Fruit fly (Drosophila melanogaster): ENCODE results near the gene Grx1.
A peak's percentile ranks its signal among the peaks of the same experiment; 100 is the strongest.

Grx1 gene

dm6 chr3L:18898770-18899278, 29.8 kb downstream of the Grx1 start, which contains the start of gene RpL26 (continued):
- TF ChIP-seq crp (GFP tag; optimal IDR thresholded peaks at IDR 0.05) (peak in 1 of 2 experiments; percentile 54), zfh2 (GFP tag; optimal IDR thresholded peaks at IDR 0.05) (peak; percentile 85), CG3163 (GFP tag; optimal IDR thresholded peaks at IDR 0.05) (peak; percentile 72), Drgx (GFP tag; IDR thresholded peaks at IDR 0.05) (no peak), Asciz (GFP tag; optimal IDR thresholded peaks at IDR 0.05) (no peak), Kr (GFP tag; optimal IDR thresholded peaks at IDR 0.05) (no peak), CG2678 (tag; optimal IDR thresholded peaks at IDR 0.05) (peak; percentile 76), ATbp (GFP tag; optimal IDR thresholded peaks at IDR 0.05) (no peak), H2.0 (GFP tag; IDR thresholded peaks at IDR 0.05) (peak; percentile 44), Gsc (GFP tag; IDR thresholded peaks at IDR 0.05) (no peak), nau (GFP tag; optimal IDR thresholded peaks at IDR 0.05) (peak; percentile 42), Doc2 (GFP tag; IDR thresholded peaks at IDR 0.05) (no peak), CG1529 (GFP tag; optimal IDR thresholded peaks at IDR 0.05) (no peak), sug (tag; optimal IDR thresholded peaks at IDR 0.05) (peak; percentile 87), CG14014 (GFP tag; IDR thresholded peaks at IDR 0.05) (peak; percentile 46; the same call in 1 of the 2 replicates), Dip2 (GFP tag; IDR thresholded peaks at IDR 0.05) (no peak), repo (GFP tag; optimal IDR thresholded peaks at IDR 0.05) (peak; percentile 56), HLH3B (GFP tag; IDR thresholded peaks at IDR 0.05) (0 out of 2 replicates have a peak, but pooled peaks have one; percentile 36), ems (GFP tag; optimal IDR thresholded peaks at IDR 0.05) (peak; percentile 64), Bgb (GFP tag; IDR thresholded peaks at IDR 0.05; ENCODE audit: partially characterized antibody) (peak; percentile 93), CG10209 (GFP tag; optimal IDR thresholded peaks at IDR 0.05) (peak; percentile 70), Mes4 (GFP tag; optimal IDR thresholded peaks at IDR 0.05) (peak; percentile 96), wek (GFP tag; optimal IDR thresholded peaks at IDR 0.05) (peak; percentile 15), Sry-β (GFP tag; optimal IDR thresholded peaks at IDR 0.05) (no peak), CG1024 (GFP tag; IDR thresholded peaks at IDR 0.05) (no peak), CG8089 (GFP tag; optimal IDR thresholded peaks at IDR 0.05) (peak; percentile 81), Tbp (GFP tag; optimal IDR thresholded peaks at IDR 0.05) (no peak), ac (GFP tag; optimal IDR thresholded peaks at IDR 0.05) (no peak), Dll (GFP tag; IDR thresholded peaks at IDR 0.05; ENCODE audit: partially characterized antibody) (peak; percentile 98), CG12071 (GFP tag; optimal IDR thresholded peaks at IDR 0.05) (no peak), ci (GFP tag; IDR thresholded peaks at IDR 0.05) (peak; percentile 38; the same call in 2 of the 3 replicates), Hr39 (optimal IDR thresholded peaks at IDR 0.05) (no peak), Hmx (GFP tag; optimal IDR thresholded peaks at IDR 0.05) (peak; percentile 53), pb (GFP tag; optimal IDR thresholded peaks at IDR 0.05) (peak; percentile 48), CG6813 (GFP tag; optimal IDR thresholded peaks at IDR 0.05) (no peak), Atf3 (GFP tag; optimal IDR thresholded peaks at IDR 0.05) (peak; percentile 83), Hey (tag; optimal IDR thresholded peaks at IDR 0.05) (no peak), CG6791 (GFP tag; IDR thresholded peaks at IDR 0.05; ENCODE audit: partially characterized antibody) (peak; percentile 91), otp (GFP tag; IDR thresholded peaks at IDR 0.05) (0 out of 3 replicates have a peak, but pooled peaks have one; percentile 63), CG1603 (tag; optimal IDR thresholded peaks at IDR 0.05) (peak; percentile 28), NfI (GFP tag; optimal IDR thresholded peaks at IDR 0.05) (peak; percentile 84), Antp (GFP tag; optimal IDR thresholded peaks at IDR 0.05) (peak; percentile 75), tll (GFP tag; optimal IDR thresholded peaks at IDR 0.05) (peak in 1 of 2 experiments; percentile 88), CG18764 (GFP tag; optimal IDR thresholded peaks at IDR 0.05) (peak; percentile 25), dpn (GFP tag; optimal IDR thresholded peaks at IDR 0.05) (peak; percentile 79 to 89), CG13287 (GFP tag; IDR thresholded peaks at IDR 0.05; ENCODE audit: partially characterized antibody) (peak; percentile 93), ro (GFP tag; IDR thresholded peaks at IDR 0.05) (no peak), tgo (GFP tag; IDR thresholded peaks at IDR 0.05) (no peak; the same call in 2 of the 3 replicates), CG11247 (GFP tag; IDR thresholded peaks at IDR 0.05) (peak; percentile 67), so (GFP tag; IDR thresholded peaks at IDR 0.05) (no peak), C15 (GFP tag; IDR thresholded peaks at IDR 0.05) (no peak)
